Worm (Caenorhabditis elegans): ENCODE results near the gene zig-11.

zig-11 gene

ce11 chrV:1886997-1887396, 5.7 kb downstream of the zig-11 start:
- TF ChIP-seq mab-5 (tag; optimal IDR thresholded peaks at IDR 0.05) (no peak), zip-8 (tag; optimal IDR thresholded peaks at IDR 0.05) (no peak), mep-1 (tag; optimal IDR thresholded peaks at IDR 0.05) (no peak), nhr-12 (tag; optimal IDR thresholded peaks at IDR 0.05) (no peak), drap-1 (GFP tag; optimal IDR thresholded peaks at IDR 0.05) (no peak), pha-4 (tag; optimal IDR thresholded peaks at IDR 0.05) (no peak), elt-3 (tag; optimal IDR thresholded peaks at IDR 0.05) (no peak), cnd-1 (tag; optimal IDR thresholded peaks at IDR 0.05) (no peak), sptf-1 (tag; optimal IDR thresholded peaks at IDR 0.05) (no peak), nhr-28 (tag; optimal IDR thresholded peaks at IDR 0.05) (no peak), bed-3 (GFP tag; optimal IDR thresholded peaks at IDR 0.05) (no peak), hlh-1 (tag; optimal IDR thresholded peaks at IDR 0.05) (no peak), ceh-39 (tag; optimal IDR thresholded peaks at IDR 0.05) (no peak), M03D4.4 (tag; optimal IDR thresholded peaks at IDR 0.05) (no peak), nhr-237 (tag; optimal IDR thresholded peaks at IDR 0.05) (no peak)

ce11 chrV:1883131-1883530, 9.6 kb downstream of the zig-11 start:
- no peak for TF ChIP-seq ceh-43 (GFP tag; optimal IDR thresholded peaks at IDR 0.05)
- no peak for TF ChIP-seq ces-1 (GFP tag; optimal IDR thresholded peaks at IDR 0.05)
- TF ChIP-seq ceh-39 (tag; optimal IDR thresholded peaks at IDR 0.05) = no peak
- TF ChIP-seq drap-1 (GFP tag; optimal IDR thresholded peaks at IDR 0.05) = no peak
- TF ChIP-seq unc-39 (tag; optimal IDR thresholded peaks at IDR 0.05) = no peak

- no peak for TF ChIP-seq M03D4.4 (tag; optimal IDR thresholded peaks at IDR 0.05)
- TF ChIP-seq mep-1 (tag; optimal IDR thresholded peaks at IDR 0.05) = no peak
- no peak for TF ChIP-seq ces-1 (GFP tag; optimal IDR thresholded peaks at IDR 0.05)
- no peak for TF ChIP-seq hlh-1 (tag; optimal IDR thresholded peaks at IDR 0.05)
- no peak for TF ChIP-seq nhr-2 (tag; optimal IDR thresholded peaks at IDR 0.05)
- TF ChIP-seq bed-3 (GFP tag; optimal IDR thresholded peaks at IDR 0.05) = no peak
- TF ChIP-seq sem-2 (GFP tag; optimal IDR thresholded peaks at IDR 0.05) = no peak
- no peak for TF ChIP-seq ceh-43 (GFP tag; optimal IDR thresholded peaks at IDR 0.05)
- TF ChIP-seq unc-39 (tag; optimal IDR thresholded peaks at IDR 0.05) = no peak
- TF ChIP-seq mab-5 (tag; optimal IDR thresholded peaks at IDR 0.05) = no peak
- TF ChIP-seq lsy-2 (tag; optimal IDR thresholded peaks at IDR 0.05) = no peak
- TF ChIP-seq ceh-83 (GFP tag; optimal IDR thresholded peaks at IDR 0.05) = no peak
- TF ChIP-seq blmp-1 (tag; optimal IDR thresholded peaks at IDR 0.05) = no peak
- no peak for TF ChIP-seq ceh-39 (tag; optimal IDR thresholded peaks at IDR 0.05)
- TF ChIP-seq snpc-4 (tag; optimal IDR thresholded peaks at IDR 0.05) = no peak
- TF ChIP-seq nhr-28 (tag; optimal IDR thresholded peaks at IDR 0.05) = no peak
- TF ChIP-seq drap-1 (GFP tag; optimal IDR thresholded peaks at IDR 0.05) = no peak
- no peak for TF ChIP-seq unc-62 (GFP tag; optimal IDR thresholded peaks at IDR 0.05)
- no peak for TF ChIP-seq ztf-11 (tag; optimal IDR thresholded peaks at IDR 0.05)
- TF ChIP-seq lin-13 (tag; optimal IDR thresholded peaks at IDR 0.05) = no peak
These were observed 14.7 kb downstream of the zig-11 start for ce11 chrV:1878030-1878429.

- peak; percentile 59 for TF ChIP-seq mls-2 (tag; optimal IDR thresholded peaks at IDR 0.05)
- TF ChIP-seq sem-2 (GFP tag; optimal IDR thresholded peaks at IDR 0.05) = peak; percentile 25
- TF ChIP-seq nhr-2 (tag; optimal IDR thresholded peaks at IDR 0.05) = peak; percentile 1
- peak; percentile 73 for TF ChIP-seq sptf-1 (tag; optimal IDR thresholded peaks at IDR 0.05)
- peak; percentile 29 for TF ChIP-seq bed-3 (GFP tag; optimal IDR thresholded peaks at IDR 0.05)
- no peak for TF ChIP-seq elt-1 (tag; optimal IDR thresholded peaks at IDR 0.05; ENCODE audit: borderline replicate concordance, insufficient read depth)
- peak; percentile 49 for TF ChIP-seq ceh-83 (GFP tag; optimal IDR thresholded peaks at IDR 0.05)
- TF ChIP-seq unc-120 (tag; optimal IDR thresholded peaks at IDR 0.05; ENCODE audit: poor library complexity, severe bottlenecking) = no peak
These were observed 17.2 kb downstream of the zig-11 start for ce11 chrV:1875497-1875988.

- TF ChIP-seq unc-120 (tag; optimal IDR thresholded peaks at IDR 0.05; ENCODE audit: poor library complexity, severe bottlenecking) = no peak
- TF ChIP-seq mls-2 (tag; optimal IDR thresholded peaks at IDR 0.05) = no peak
- no peak for TF ChIP-seq sem-2 (GFP tag; optimal IDR thresholded peaks at IDR 0.05)
- no peak for TF ChIP-seq mab-5 (tag; optimal IDR thresholded peaks at IDR 0.05)
These were observed 17.9 kb downstream of the zig-11 start for ce11 chrV:1874827-1875226.

Data from whole organism, mixed stage, embryonic.